Worm (Caenorhabditis elegans): ENCODE results near the gene rep-1.

rep-1 gene

ce11 chrIII:1598927-1599326, 28.8 kb downstream of the rep-1 start:
- TF ChIP-seq ref-2 (tag; optimal IDR thresholded peaks at IDR 0.05): no peak
- TF ChIP-seq lim-6 (tag; optimal IDR thresholded peaks at IDR 0.05): no peak

- peak; percentile 4 for TF ChIP-seq elt-2 (tag; optimal IDR thresholded peaks at IDR 0.05)
- peak; percentile 23 for TF ChIP-seq C08G9.2 (tag; optimal IDR thresholded peaks at IDR 0.05)
- TF ChIP-seq pat-9 (tag; optimal IDR thresholded peaks at IDR 0.05): peak; percentile 10
- no peak for TF ChIP-seq hlh-30 (tag; optimal IDR thresholded peaks at IDR 0.05; ENCODE audit: insufficient read depth)
- peak; percentile 16 for TF ChIP-seq tbx-2 (tag; optimal IDR thresholded peaks at IDR 0.05)
- no peak for TF ChIP-seq ceh-31 (tag; optimal IDR thresholded peaks at IDR 0.05)
- peak; percentile 5 for TF ChIP-seq Y22D7AL.16 (tag; optimal IDR thresholded peaks at IDR 0.05)
- peak; percentile 31 for TF ChIP-seq pha-2 (tag; optimal IDR thresholded peaks at IDR 0.05)
Observed at ce11 chrIII:1600670-1601194, 30.6 kb downstream of the rep-1 start, which contains the start of gene sms-3. Gene sms-3, minus strand, starts transcription at chrIII:1601144.

ce11 chrIII:1601464-1602169, 31.5 kb downstream of the rep-1 start:
- no peak for TF ChIP-seq tbx-7 (tag; optimal IDR thresholded peaks at IDR 0.05)
- peak; percentile 25 for TF ChIP-seq ttx-3 (tag; optimal IDR thresholded peaks at IDR 0.05)
- TF ChIP-seq unc-42 (tag; optimal IDR thresholded peaks at IDR 0.05): no peak
- no peak for TF ChIP-seq pha-4 (tag; optimal IDR thresholded peaks at IDR 0.05)
- peak; percentile 55 for TF ChIP-seq dmd-4 (tag; optimal IDR thresholded peaks at IDR 0.05; ENCODE audit: borderline replicate concordance)
- TF ChIP-seq ceh-19 (GFP tag; optimal IDR thresholded peaks at IDR 0.05): peak; percentile 66
- peak; percentile 29 for TF ChIP-seq rnt-1 (tag; optimal IDR thresholded peaks at IDR 0.05)
- no peak for TF ChIP-seq ets-4 (tag; optimal IDR thresholded peaks at IDR 0.05)
- TF ChIP-seq pros-1 (tag; optimal IDR thresholded peaks at IDR 0.05): no peak
- TF ChIP-seq hlh-13 (GFP tag; optimal IDR thresholded peaks at IDR 0.05): peak; percentile 46
- no peak for TF ChIP-seq elt-4 (tag; optimal IDR thresholded peaks at IDR 0.05)
- peak; percentile 21 for TF ChIP-seq lim-6 (tag; optimal IDR thresholded peaks at IDR 0.05)
- TF ChIP-seq fkh-6 (tag; optimal IDR thresholded peaks at IDR 0.05): peak; percentile 69
- peak; percentile 62 for TF ChIP-seq syd-9 (tag; optimal IDR thresholded peaks at IDR 0.05)
- peak; percentile 44 for TF ChIP-seq ceh-48 (tag; optimal IDR thresholded peaks at IDR 0.05)
- no peak for TF ChIP-seq ama-1 (optimal IDR thresholded peaks at IDR 0.05)
- TF ChIP-seq hlh-6 (tag; optimal IDR thresholded peaks at IDR 0.05): peak; percentile 70
- peak; percentile 68 for TF ChIP-seq lin-11 (tag; optimal IDR thresholded peaks at IDR 0.05)
- peak; percentile 75 for TF ChIP-seq gmeb-2 (tag; optimal IDR thresholded peaks at IDR 0.05)
- peak; percentile 19 for TF ChIP-seq tbx-2 (tag; optimal IDR thresholded peaks at IDR 0.05)
- TF ChIP-seq K02D7.2 (tag; optimal IDR thresholded peaks at IDR 0.05): peak; percentile 65
- peak; percentile 74 for TF ChIP-seq mec-3 (tag; optimal IDR thresholded peaks at IDR 0.05; ENCODE audit: borderline replicate concordance)
- peak; percentile 74 for TF ChIP-seq pat-9 (tag; optimal IDR thresholded peaks at IDR 0.05)
- peak; percentile 26 for TF ChIP-seq ztf-16 (tag; optimal IDR thresholded peaks at IDR 0.05)
- peak; percentile 50 for TF ChIP-seq npax-4 (tag; optimal IDR thresholded peaks at IDR 0.05)
- no peak for TF ChIP-seq pag-3 (tag; optimal IDR thresholded peaks at IDR 0.05; ENCODE audit: borderline replicate concordance)
- peak; percentile 50 for TF ChIP-seq ceh-30 (tag; optimal IDR thresholded peaks at IDR 0.05)
- TF ChIP-seq ceh-18 (tag; optimal IDR thresholded peaks at IDR 0.05): peak; percentile 62
- peak; percentile 18 for TF ChIP-seq ceh-2 (tag; optimal IDR thresholded peaks at IDR 0.05)
- TF ChIP-seq unc-3 (GFP tag; conservative IDR thresholded peaks at IDR 0.05): peak; percentile 63; the same call in 1 of the 2 replicates
- TF ChIP-seq unc-3 (tag; optimal IDR thresholded peaks at IDR 0.05): no peak
- TF ChIP-seq zip-5 (tag; optimal IDR thresholded peaks at IDR 0.05): peak; percentile 37
- no peak for TF ChIP-seq eyg-1 (tag; optimal IDR thresholded peaks at IDR 0.05)
- TF ChIP-seq unc-55 (GFP tag; optimal IDR thresholded peaks at IDR 0.05): no peak
- peak; percentile 49 for TF ChIP-seq T23F11.4 (GFP tag; optimal IDR thresholded peaks at IDR 0.05)
- TF ChIP-seq elt-2 (tag; optimal IDR thresholded peaks at IDR 0.05): peak; percentile 52
- peak; percentile 52 for TF ChIP-seq C38D4.7 (GFP tag; optimal IDR thresholded peaks at IDR 0.05)
- peak; percentile 28 for TF ChIP-seq unc-86 (tag; optimal IDR thresholded peaks at IDR 0.05)
- TF ChIP-seq ceh-14 (tag; optimal IDR thresholded peaks at IDR 0.05): peak; percentile 74
- TF ChIP-seq sdc-2 (tag; optimal IDR thresholded peaks at IDR 0.05): peak; percentile 57
- TF ChIP-seq ceh-34 (tag; optimal IDR thresholded peaks at IDR 0.05): peak; percentile 50

Measured in whole organism, late embryonic.